Fruit fly (Drosophila melanogaster) whole organism, embryonic: ENCODE results near the gene Trf4-1.
A peak's percentile ranks its signal among the peaks of the same experiment; 100 is the strongest.

ENCODE experiments used
- C15 ChIP-seq: fragments of 200-800 bp; sonication (Bioruptor generic); IDR thresholded peaks from 3 replicates; pipeline ENCODE4 v1.3.6; 2022; ENCODE audit warnings: missing biosample characterization, missing genetic modification characterization
- CG11695 ChIP-seq: fragments of 200-800 bp; sonication (Bioruptor generic); IDR thresholded peaks from 3 replicates; pipeline ENCODE4 v1.3.6; 2022; ENCODE audit warnings: missing biosample characterization, missing genetic modification characterization
- CG12104 ChIP-seq: fragments of 200-800 bp; sonication (Bioruptor generic); optimal IDR thresholded peaks from 3 replicates; lab custom pipeline; 2016; ENCODE audit warnings: missing biosample characterization, missing genetic modification characterization
- CG12299 ChIP-seq: fragments of 200-800 bp; sonication (Bioruptor generic); optimal IDR thresholded peaks from 2 replicates; lab custom pipeline; 2018; ENCODE audit warnings: missing biosample characterization, mild to moderate bottlenecking, missing genetic modification characterization
- CG12659 ChIP-seq: fragments of 200-800 bp; sonication (Bioruptor generic); optimal IDR thresholded peaks from 3 replicates; lab custom pipeline; 2017; ENCODE audit warnings: mild to moderate bottlenecking, missing biosample characterization, missing genetic modification reagents, missing genetic modification characterization
- CG12769 ChIP-seq: fragments of 200-800 bp; sonication (Bioruptor generic); optimal IDR thresholded peaks from 2 replicates; lab custom pipeline; 2019; ENCODE audit warnings: missing biosample characterization, mild to moderate bottlenecking, missing genetic modification characterization, moderate library complexity
- CG12942 ChIP-seq: fragments of 200-800 bp; sonication (Bioruptor generic); optimal IDR thresholded peaks from 3 replicates; lab custom pipeline; 2016; ENCODE audit warnings: missing biosample characterization, missing genetic modification characterization
- CG13775 ChIP-seq: fragments of 200-800 bp; sonication (Bioruptor generic); optimal IDR thresholded peaks from 3 replicates; lab custom pipeline; 2017; ENCODE audit warnings: missing biosample characterization, mild to moderate bottlenecking, missing genetic modification characterization
- CG1602 ChIP-seq: fragments of 200-800 bp; sonication (Bioruptor generic); optimal IDR thresholded peaks from 3 replicates; lab custom pipeline; 2016; ENCODE audit warnings: missing biosample characterization, missing genetic modification characterization
- CG17385 ChIP-seq: fragments of 200-800 bp; sonication (Bioruptor generic); optimal IDR thresholded peaks from 3 replicates; lab custom pipeline; 2018; ENCODE audit warnings: missing biosample characterization, mild to moderate bottlenecking, missing genetic modification characterization
- CG17802 ChIP-seq: fragments of 200-800 bp; sonication (Bioruptor generic); optimal IDR thresholded peaks from 2 replicates; lab custom pipeline; 2018; ENCODE audit warnings: missing biosample characterization, mild to moderate bottlenecking, missing genetic modification characterization, moderate library complexity
- CG18262 ChIP-seq: fragments of 200-800 bp; optimal IDR thresholded peaks from 3 replicates; lab custom pipeline; 2019; ENCODE audit warnings: missing biosample characterization, mild to moderate bottlenecking, missing genetic modification characterization, moderate library complexity
- CG2199 ChIP-seq: fragments of 200-800 bp; sonication (Bioruptor generic); IDR thresholded peaks from 3 replicates; pipeline ENCODE4 v1.3.6; 2022; ENCODE audit warnings: missing biosample characterization, missing genetic modification characterization
- CG2875 ChIP-seq: fragments of 200-800 bp; sonication (Bioruptor generic); optimal IDR thresholded peaks from 2 replicates; lab custom pipeline; 2017; ENCODE audit warnings: missing biosample characterization, mild to moderate bottlenecking, missing genetic modification characterization, missing genetic modification reagents
- CG30431 ChIP-seq: fragments of 200-800 bp; sonication (Bioruptor generic); optimal IDR thresholded peaks from 2 replicates; lab custom pipeline; 2017; ENCODE audit warnings: missing biosample characterization, missing genetic modification characterization
- CG32532 ChIP-seq: fragments of 200-800 bp; sonication (Bioruptor generic); IDR thresholded peaks from 2 replicates; pipeline ENCODE4 v1.3.6; 2022; ENCODE audit warnings: missing biosample characterization, missing genetic modification characterization
- CG3407 ChIP-seq: fragments of 200-800 bp; sonication (Bioruptor generic); optimal IDR thresholded peaks from 2 replicates; lab custom pipeline; 2018; ENCODE audit warnings: missing biosample characterization, mild to moderate bottlenecking, missing genetic modification characterization
- CG3847 ChIP-seq: fragments of 200-800 bp; sonication (Bioruptor generic); IDR thresholded peaks from 2 replicates; pipeline ENCODE4 v1.3.6; 2022; ENCODE audit warnings: missing biosample characterization, missing genetic modification characterization
- CG4328 ChIP-seq: fragments of 200-800 bp; sonication (Bioruptor generic); optimal IDR thresholded peaks from 3 replicates; lab custom pipeline; 2017; ENCODE audit warnings: missing biosample characterization, missing genetic modification reagents, missing genetic modification characterization
- CG4360 ChIP-seq: fragments of 200-800 bp; sonication (Bioruptor generic); IDR thresholded peaks from 2 replicates; pipeline ENCODE4 v1.3.6; 2022; ENCODE audit warnings: missing biosample characterization, missing genetic modification characterization
- D19B ChIP-seq: fragments of 200-800 bp; sonication (Bioruptor generic); optimal IDR thresholded peaks from 2 replicates; lab custom pipeline; 2017; ENCODE audit warnings: missing biosample characterization, mild to moderate bottlenecking, missing genetic modification characterization
- Gsc ChIP-seq: fragments of 200-800 bp; sonication (Bioruptor generic); IDR thresholded peaks from 2 replicates; pipeline ENCODE4 v1.3.6; 2022; ENCODE audit warnings: missing biosample characterization, missing genetic modification characterization
- Kr ChIP-seq: fragments of 200-800 bp; sonication (Bioruptor generic); optimal IDR thresholded peaks from 2 replicates; lab custom pipeline; 2017; ENCODE audit warnings: missing biosample characterization, mild to moderate bottlenecking, missing genetic modification characterization
- Lim3 ChIP-seq: fragments of 200-800 bp; sonication (Bioruptor generic); IDR thresholded peaks from 2 replicates; pipeline ENCODE4 v1.3.6; 2022; ENCODE audit warnings: missing biosample characterization, missing genetic modification characterization
- NC2α ChIP-seq: fragments of 200-800 bp; sonication (Bioruptor generic); optimal IDR thresholded peaks from 2 replicates; lab custom pipeline; 2016; ENCODE audit warnings: missing biosample characterization, missing genetic modification characterization
- NC2β ChIP-seq: fragments of 200-800 bp; sonication (Bioruptor generic); optimal IDR thresholded peaks from 2 replicates; lab custom pipeline; 2016; ENCODE audit warnings: missing biosample characterization, missing genetic modification characterization
- PHDP ChIP-seq: fragments of 200-800 bp; sonication (Bioruptor generic); optimal IDR thresholded peaks from 3 replicates; lab custom pipeline; 2018; ENCODE audit warnings: missing biosample characterization, mild to moderate bottlenecking, missing genetic modification characterization, moderate library complexity
- Stat92E ChIP-seq, 3 experiments: fragments of >200 bp in 2 of 3; fragments of 200-800 bp in 1 of 3; sonication (Bioruptor generic) in 1 of 3; optimal IDR thresholded peaks; 2 replicates each; lab custom pipeline; 2017 to 2019; ENCODE audit warnings: missing biosample characterization in 3 of 3, missing genetic modification characterization in 3 of 3, mild to moderate bottlenecking in 1 of 3, moderate library complexity in 1 of 3
- al ChIP-seq: fragments of 200-800 bp; sonication (Bioruptor generic); IDR thresholded peaks from 2 replicates; pipeline ENCODE4 v1.3.6; 2022; ENCODE audit warnings: missing biosample characterization, missing genetic modification characterization
- bbx ChIP-seq: fragments of 200-800 bp; sonication (Bioruptor generic); IDR thresholded peaks from 2 replicates; pipeline ENCODE4 v1.3.6; 2022; ENCODE audit warnings: missing biosample characterization, missing genetic modification characterization; ENCODE audit not compliant: partially characterized antibody
- cwo ChIP-seq: fragments of 200-800 bp; sonication (Bioruptor generic); optimal IDR thresholded peaks from 3 replicates; lab custom pipeline; 2017; ENCODE audit warnings: missing biosample characterization, missing genetic modification characterization, mild to moderate bottlenecking, moderate library complexity, missing genetic modification reagents
- ems ChIP-seq: fragments of 200-800 bp; sonication (Bioruptor generic); optimal IDR thresholded peaks from 3 replicates; lab custom pipeline; 2016; ENCODE audit warnings: missing biosample characterization, missing genetic modification characterization
- ewg ChIP-seq: fragments of 200-800 bp; sonication (Bioruptor generic); optimal IDR thresholded peaks from 3 replicates; lab custom pipeline; 2017; ENCODE audit warnings: mild to moderate bottlenecking, missing biosample characterization, missing genetic modification reagents, missing genetic modification characterization
- fd3F ChIP-seq: fragments of 200-800 bp; sonication (Bioruptor generic); optimal IDR thresholded peaks from 2 replicates; lab custom pipeline; 2018; ENCODE audit warnings: missing biosample characterization, mild to moderate bottlenecking, missing genetic modification characterization, moderate library complexity
- gcm2 ChIP-seq: fragments of 200-800 bp; sonication (Bioruptor generic); optimal IDR thresholded peaks from 2 replicates; lab custom pipeline; 2016; ENCODE audit warnings: missing biosample characterization, missing genetic modification characterization
- hkb ChIP-seq, 2 experiments: fragments of 200-800 bp in 1 of 2; fragments of >200 bp in 1 of 2; sonication (Bioruptor generic) in 1 of 2; IDR thresholded peaks in 1 of 2; optimal IDR thresholded peaks in 1 of 2; 2 replicates each; pipeline versions ENCODE4 v1.3.6 to Lab custom; 2017 to 2022; ENCODE audit warnings: missing biosample characterization in 1 of 2, missing genetic modification characterization in 1 of 2
- hth ChIP-seq: fragments of >200 bp; optimal IDR thresholded peaks from 2 replicates; lab custom pipeline; 2017; ENCODE audit warnings: inconsistent platforms
- lab ChIP-seq: fragments of 200-800 bp; sonication (Bioruptor generic); optimal IDR thresholded peaks from 3 replicates; lab custom pipeline; 2017; ENCODE audit warnings: missing biosample characterization, missing genetic modification characterization, mild to moderate bottlenecking, moderate library complexity, missing genetic modification reagents
- mirr ChIP-seq: fragments of 200-800 bp; sonication (Bioruptor generic); optimal IDR thresholded peaks from 3 replicates; lab custom pipeline; 2018; ENCODE audit warnings: missing biosample characterization, mild to moderate bottlenecking, missing genetic modification characterization
- nau ChIP-seq: fragments of 200-800 bp; sonication (Bioruptor generic); optimal IDR thresholded peaks from 3 replicates; lab custom pipeline; 2017; ENCODE audit warnings: missing biosample characterization, mild to moderate bottlenecking, missing genetic modification characterization, missing genetic modification reagents
- nom ChIP-seq: fragments of 200-800 bp; sonication (Bioruptor generic); optimal IDR thresholded peaks from 2 replicates; lab custom pipeline; 2017; ENCODE audit warnings: missing biosample characterization, missing genetic modification characterization, mild to moderate bottlenecking, moderate library complexity, missing genetic modification reagents
- odd ChIP-seq: fragments of 200-800 bp; sonication (Bioruptor generic); optimal IDR thresholded peaks from 2 replicates; lab custom pipeline; 2017; ENCODE audit warnings: missing biosample characterization, mild to moderate bottlenecking, missing genetic modification characterization
- pita ChIP-seq: fragments of 200-800 bp; sonication (Bioruptor generic); optimal IDR thresholded peaks from 2 replicates; lab custom pipeline; 2017; ENCODE audit warnings: missing biosample characterization, mild to moderate bottlenecking, missing genetic modification characterization
- pum ChIP-seq: fragments of 200-800 bp; sonication (Bioruptor generic); optimal IDR thresholded peaks from 2 replicates; lab custom pipeline; 2016; ENCODE audit warnings: missing biosample characterization, missing genetic modification characterization
- rib ChIP-seq: fragments of 200-800 bp; sonication (Bioruptor generic); IDR thresholded peaks from 2 replicates; pipeline ENCODE4 v1.3.6; 2022; ENCODE audit warnings: missing biosample characterization, missing genetic modification characterization
- sim ChIP-seq: fragments of 200-800 bp; sonication (Bioruptor generic); IDR thresholded peaks from 2 replicates; pipeline ENCODE4 v1.3.6; 2022; ENCODE audit warnings: missing biosample characterization, missing genetic modification characterization
- tna ChIP-seq: fragments of 200-800 bp; sonication (Bioruptor generic); IDR thresholded peaks from 2 replicates; pipeline ENCODE4 v1.3.6; 2022; ENCODE audit warnings: missing biosample characterization, missing genetic modification characterization; ENCODE audit not compliant: partially characterized antibody
- trh ChIP-seq: fragments of 200-800 bp; sonication (Bioruptor generic); optimal IDR thresholded peaks from 2 replicates; lab custom pipeline; 2016; ENCODE audit warnings: missing biosample characterization, missing genetic modification characterization
- unpg ChIP-seq: fragments of 200-800 bp; sonication (Bioruptor generic); optimal IDR thresholded peaks from 3 replicates; lab custom pipeline; 2018; ENCODE audit warnings: missing biosample characterization, mild to moderate bottlenecking, missing genetic modification characterization, moderate library complexity

The Trf4-1 gene

DNA sequence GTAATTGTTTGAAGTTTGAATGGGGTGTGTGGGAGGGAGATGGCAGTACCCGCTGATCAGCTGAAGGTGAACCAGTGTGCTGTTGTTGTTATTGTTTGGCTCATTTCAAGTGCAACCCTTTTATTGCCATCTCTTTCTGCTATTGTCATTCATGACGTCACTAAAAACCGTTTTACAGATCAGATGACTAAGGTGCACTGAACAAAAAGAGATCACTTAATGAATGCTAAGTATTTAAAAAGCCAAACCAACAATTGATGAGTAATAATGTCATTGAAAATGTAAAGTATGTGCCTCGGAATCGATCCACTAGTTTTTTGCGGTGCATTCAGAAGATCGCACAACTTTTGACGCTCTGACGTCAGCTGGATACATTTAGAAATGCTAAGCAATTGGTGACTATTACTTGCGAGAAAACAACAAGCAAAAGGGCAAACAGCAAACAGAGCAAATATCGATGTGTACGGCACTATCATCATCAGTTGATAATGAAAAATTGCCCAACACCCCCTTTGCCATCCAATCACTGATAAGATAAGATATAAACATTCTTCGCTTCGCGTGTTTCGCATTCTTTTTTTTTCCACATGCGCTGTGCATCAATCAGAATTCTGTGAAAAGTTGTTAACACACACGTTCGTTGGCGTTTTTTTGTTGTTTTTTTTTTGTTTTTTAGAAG, 14.7 kb downstream of the Trf4-1 start (continued):
- TF ChIP-seq hkb (optimal IDR thresholded peaks at IDR 0.05; lab: Kevin White, UChicago) (no peak), hkb (GFP tag; IDR thresholded peaks at IDR 0.05; lab: Robert Waterston, UW) (peak; percentile 55), mirr (GFP tag; lab: Kevin White, UChicago) (peak; percentile 21), ewg (GFP tag; lab: Kevin White, UChicago) (no peak), Lim3 (GFP tag; lab: Robert Waterston, UW) (no peak), CG17385 (GFP tag; lab: Kevin White, UChicago) (no peak), PHDP (no peak), CG12299 (tag; lab: Kevin White, UChicago) (no peak), nau (no peak), Gsc (GFP tag; lab: Robert Waterston, UW) (no peak), al (GFP tag; lab: Robert Waterston, UW) (peak; percentile 37; the same call in 1 of the 2 replicates), pum (GFP tag; lab: Kevin White, UChicago) (no peak), hth (lab: Kevin White, UChicago) (no peak), pita (GFP tag; lab: Kevin White, UChicago) (no peak), CG2199 (GFP tag; lab: Robert Waterston, UW) (no peak), CG18262 (tag; lab: Kevin White, UChicago) (no peak), NC2α (no peak), CG4328 (GFP tag; lab: Kevin White, UChicago) (no peak), CG12769 (peak; percentile 50), nom (GFP tag; lab: Kevin White, UChicago) (no peak), CG32532 (no peak), Stat92E (GFP tag; optimal IDR thresholded peaks at IDR 0.05; lab: Kevin White, UChicago) (no peak), sim (GFP tag; lab: Robert Waterston, UW) (no peak), bbx (GFP tag; lab: Robert Waterston, UW) (no peak), CG11695 (GFP tag; lab: Robert Waterston, UW) (0 out of 3 replicates have a peak, but pooled peaks have one; percentile 33), tna (GFP tag; lab: Robert Waterston, UW) (no peak), CG12659 (GFP tag; lab: Kevin White, UChicago) (no peak), C15 (GFP tag; lab: Robert Waterston, UW) (no peak), CG13775 (no peak), CG2875 (GFP tag; lab: Kevin White, UChicago) (no peak), ems (peak; percentile 39), CG3407 (no peak), CG17802 (tag; lab: Kevin White, UChicago) (no peak), gcm2 (GFP tag; lab: Kevin White, UChicago) (no peak), D19B (GFP tag; lab: Kevin White, UChicago) (no peak), lab (GFP tag; lab: Kevin White, UChicago) (peak; percentile 34), fd3F (GFP tag; lab: Kevin White, UChicago) (peak; percentile 13), CG12104 (GFP tag; lab: Kevin White, UChicago) (no peak), trh (GFP tag; lab: Kevin White, UChicago) (no peak), CG30431 (GFP tag; lab: Kevin White, UChicago) (no peak), CG12942 (GFP tag; lab: Kevin White, UChicago) (no peak), odd (GFP tag; lab: Kevin White, UChicago) (no peak), CG3847 (GFP tag; lab: Robert Waterston, UW) (peak; percentile 42), unpg (GFP tag; lab: Kevin White, UChicago) (peak; percentile 45), CG4360 (GFP tag; lab: Robert Waterston, UW) (peak; percentile 86), rib (no peak), cwo (GFP tag; lab: Kevin White, UChicago) (no peak), CG1602 (GFP tag; lab: Kevin White, UChicago) (no peak), NC2β (GFP tag; lab: Kevin White, UChicago) (no peak), Kr (GFP tag; lab: Kevin White, UChicago) (peak; percentile 7)
